Fruit fly (Drosophila melanogaster) whole organism, embryonic: ENCODE measurements around the gene CG13373.

ENCODE experiments used
- Bgb ChIP-seq: fragments of 200-800 bp; sonication (Bioruptor generic); IDR thresholded peaks from 2 replicates; pipeline ENCODE4 v1.3.6; 2022; ENCODE audit warnings: missing biosample characterization, missing genetic modification characterization; ENCODE audit not compliant: partially characterized antibody
- BtbVII ChIP-seq: fragments of 200-800 bp; sonication (Bioruptor generic); optimal IDR thresholded peaks from 3 replicates; lab custom pipeline; 2017; ENCODE audit warnings: missing biosample characterization, mild to moderate bottlenecking, missing genetic modification characterization
- CG10321 ChIP-seq: fragments of 200-800 bp; sonication (Bioruptor generic); IDR thresholded peaks from 2 replicates; pipeline ENCODE4 v1.3.6; 2022; ENCODE audit warnings: missing biosample characterization, missing genetic modification characterization
- CG12744 ChIP-seq: fragments of 200-800 bp; sonication (Bioruptor generic); optimal IDR thresholded peaks from 2 replicates; lab custom pipeline; 2016; ENCODE audit warnings: missing biosample characterization, missing genetic modification characterization
- CG13296 ChIP-seq: fragments of 200-800 bp; sonication (Bioruptor generic); optimal IDR thresholded peaks from 3 replicates; lab custom pipeline; 2018; ENCODE audit warnings: missing biosample characterization, mild to moderate bottlenecking, missing genetic modification characterization
- CG14014 ChIP-seq: fragments of 200-800 bp; sonication (Bioruptor generic); IDR thresholded peaks from 2 replicates; pipeline ENCODE4 v1.3.6; 2022; ENCODE audit warnings: missing biosample characterization, missing genetic modification characterization
- CG15011 ChIP-seq: fragments of 200-800 bp; sonication (Bioruptor generic); optimal IDR thresholded peaks from 3 replicates; lab custom pipeline; 2018; ENCODE audit warnings: missing biosample characterization, mild to moderate bottlenecking, missing genetic modification characterization
- CG16863 ChIP-seq: fragments of 200-800 bp; sonication (Bioruptor generic); optimal IDR thresholded peaks from 3 replicates; lab custom pipeline; 2016; ENCODE audit warnings: missing biosample characterization, missing genetic modification characterization
- CG17359 ChIP-seq: fragments of 200-800 bp; sonication (Bioruptor generic); optimal IDR thresholded peaks from 3 replicates; lab custom pipeline; 2018; ENCODE audit warnings: missing biosample characterization, mild to moderate bottlenecking, missing genetic modification characterization, moderate library complexity
- CG2120 ChIP-seq: fragments of 200-800 bp; sonication (Bioruptor generic); optimal IDR thresholded peaks from 3 replicates; lab custom pipeline; 2016; ENCODE audit warnings: missing biosample characterization, missing genetic modification characterization
- CG2129 ChIP-seq: fragments of 200-800 bp; sonication (Bioruptor generic); IDR thresholded peaks from 2 replicates; pipeline ENCODE4 v1.3.6; 2022; ENCODE audit warnings: missing biosample characterization, missing genetic modification characterization; ENCODE audit not compliant: partially characterized antibody
- CG3065 ChIP-seq: fragments of 200-800 bp; sonication (Bioruptor generic); optimal IDR thresholded peaks from 2 replicates; lab custom pipeline; 2016; ENCODE audit warnings: missing biosample characterization, missing genetic modification characterization
- CG4360 ChIP-seq: fragments of 200-800 bp; sonication (Bioruptor generic); IDR thresholded peaks from 2 replicates; pipeline ENCODE4 v1.3.6; 2022; ENCODE audit warnings: missing biosample characterization, missing genetic modification characterization
- CG43689 ChIP-seq: fragments of 200-800 bp; sonication (Bioruptor generic); IDR thresholded peaks from 2 replicates; pipeline ENCODE4 v1.3.6; 2022; ENCODE audit warnings: missing biosample characterization, missing genetic modification characterization
- CG6272 ChIP-seq: fragments of 200-800 bp; sonication (Bioruptor generic); IDR thresholded peaks from 2 replicates; pipeline ENCODE4 v1.3.6; 2022; ENCODE audit warnings: missing biosample characterization, missing genetic modification characterization
- CG6765 ChIP-seq: fragments of 200-800 bp; sonication (Bioruptor generic); optimal IDR thresholded peaks from 3 replicates; lab custom pipeline; 2017; ENCODE audit warnings: missing biosample characterization, mild to moderate bottlenecking, missing genetic modification characterization
- CG9932 ChIP-seq: fragments of 200-800 bp; sonication (Bioruptor generic); IDR thresholded peaks from 2 replicates; pipeline ENCODE4 v1.3.6; 2022; ENCODE audit warnings: missing biosample characterization, missing genetic modification characterization
- CrebB ChIP-seq: fragments of 200-800 bp; sonication (Bioruptor generic); optimal IDR thresholded peaks from 3 replicates; lab custom pipeline; 2018; ENCODE audit warnings: missing biosample characterization, mild to moderate bottlenecking, missing genetic modification characterization
- E2f1 ChIP-seq: fragments of 200-800 bp; sonication (Bioruptor generic); IDR thresholded peaks from 2 replicates; pipeline ENCODE4 v1.3.6; 2022; ENCODE audit warnings: missing biosample characterization, missing genetic modification characterization
- Fer2 ChIP-seq: fragments of 200-800 bp; sonication (Bioruptor generic); optimal IDR thresholded peaks from 2 replicates; lab custom pipeline; 2018; ENCODE audit warnings: missing biosample characterization, mild to moderate bottlenecking, missing genetic modification characterization, moderate library complexity
- Gug ChIP-seq: fragments of 200-800 bp; sonication (Bioruptor generic); IDR thresholded peaks from 4 replicates; pipeline ENCODE4 v1.3.6; 2022; ENCODE audit warnings: missing biosample characterization, missing genetic modification characterization
- HmgD ChIP-seq: fragments of 200-800 bp; sonication (Bioruptor generic); optimal IDR thresholded peaks from 3 replicates; lab custom pipeline; 2016; ENCODE audit warnings: missing biosample characterization, missing genetic modification characterization
- Hr78 ChIP-seq, 2 experiments: fragments of 200-800 bp in 1 of 2; fragments of >200 bp in 1 of 2; sonication (Bioruptor generic) in 1 of 2; optimal IDR thresholded peaks; 2 replicates each; lab custom pipeline; 2017 to 2019; ENCODE audit warnings: missing biosample characterization in 2 of 2, missing genetic modification characterization in 2 of 2, mild to moderate bottlenecking in 1 of 2, moderate library complexity in 1 of 2
- Kr ChIP-seq: fragments of 200-800 bp; sonication (Bioruptor generic); optimal IDR thresholded peaks from 2 replicates; lab custom pipeline; 2017; ENCODE audit warnings: missing biosample characterization, mild to moderate bottlenecking, missing genetic modification characterization
- MBD-R2 ChIP-seq: fragments of 200-800 bp; sonication (Bioruptor generic); IDR thresholded peaks from 2 replicates; pipeline ENCODE4 v1.3.6; 2022; ENCODE audit warnings: missing biosample characterization, missing genetic modification characterization
- MTF-1 ChIP-seq: fragments of 200-800 bp; sonication (Bioruptor generic); optimal IDR thresholded peaks from 2 replicates; lab custom pipeline; 2018; ENCODE audit warnings: missing biosample characterization, mild to moderate bottlenecking, missing genetic modification characterization, borderline replicate concordance
- Myb ChIP-seq: fragments of 200-800 bp; sonication (Bioruptor generic); optimal IDR thresholded peaks from 2 replicates; lab custom pipeline; 2016; ENCODE audit warnings: missing biosample characterization, missing genetic modification characterization
- PHDP ChIP-seq: fragments of 200-800 bp; sonication (Bioruptor generic); optimal IDR thresholded peaks from 3 replicates; lab custom pipeline; 2018; ENCODE audit warnings: missing biosample characterization, mild to moderate bottlenecking, missing genetic modification characterization, moderate library complexity
- Scr ChIP-seq: fragments of 200-800 bp; sonication (Bioruptor generic); IDR thresholded peaks from 2 replicates; pipeline ENCODE4 v1.3.6; 2022; ENCODE audit warnings: missing biosample characterization, missing genetic modification characterization; ENCODE audit not compliant: partially characterized antibody
- ap ChIP-seq: fragments of 200-800 bp; sonication (Bioruptor generic); IDR thresholded peaks from 2 replicates; pipeline ENCODE4 v1.3.6; 2022; ENCODE audit warnings: missing biosample characterization, missing genetic modification characterization
- bab2 ChIP-seq: fragments of 200-800 bp; sonication (Bioruptor generic); optimal IDR thresholded peaks from 2 replicates; lab custom pipeline; 2016; ENCODE audit warnings: missing biosample characterization, missing genetic modification characterization
- corto ChIP-seq: fragments of 200-800 bp; sonication (Bioruptor generic); optimal IDR thresholded peaks from 2 replicates; lab custom pipeline; 2016; ENCODE audit warnings: missing biosample characterization, mild to moderate bottlenecking, missing genetic modification characterization, moderate library complexity
- danr ChIP-seq: fragments of 200-800 bp; sonication (Bioruptor generic); IDR thresholded peaks from 2 replicates; pipeline ENCODE4 v1.3.6; 2022; ENCODE audit warnings: missing biosample characterization, missing genetic modification characterization
- dimm ChIP-seq: fragments of 200-800 bp; sonication (Bioruptor generic); IDR thresholded peaks from 2 replicates; pipeline ENCODE4 v1.3.6; 2022; ENCODE audit warnings: missing biosample characterization, missing genetic modification characterization
- dmrt11E ChIP-seq: fragments of 200-800 bp; sonication (Bioruptor generic); optimal IDR thresholded peaks from 3 replicates; lab custom pipeline; 2018; ENCODE audit warnings: missing biosample characterization, mild to moderate bottlenecking, missing genetic modification characterization, moderate library complexity
- dysf ChIP-seq: fragments of 200-800 bp; sonication (Bioruptor generic); IDR thresholded peaks from 3 replicates; pipeline ENCODE4 v1.3.6; 2022; ENCODE audit warnings: missing biosample characterization, missing genetic modification characterization
- fd102C ChIP-seq: fragments of 200-800 bp; sonication (Bioruptor generic); optimal IDR thresholded peaks from 2 replicates; lab custom pipeline; 2018; ENCODE audit warnings: missing biosample characterization, mild to moderate bottlenecking, missing genetic modification characterization, moderate library complexity
- knrl ChIP-seq: fragments of 200-800 bp; sonication (Bioruptor generic); IDR thresholded peaks from 3 replicates; pipeline ENCODE4 v1.3.6; 2022; ENCODE audit warnings: missing biosample characterization, missing genetic modification characterization; ENCODE audit not compliant: partially characterized antibody
- nerfin-2 ChIP-seq: fragments of 200-800 bp; sonication (Bioruptor generic); IDR thresholded peaks from 2 replicates; pipeline ENCODE4 v1.3.6; 2022; ENCODE audit warnings: missing biosample characterization, missing genetic modification characterization; ENCODE audit not compliant: partially characterized antibody
- oc ChIP-seq: fragments of 200-800 bp; sonication (Bioruptor generic); optimal IDR thresholded peaks from 2 replicates; lab custom pipeline; 2018; ENCODE audit warnings: missing biosample characterization, mild to moderate bottlenecking, missing genetic modification characterization, moderate library complexity
- otp ChIP-seq: fragments of 200-800 bp; sonication (Bioruptor generic); IDR thresholded peaks from 3 replicates; pipeline ENCODE4, ENCODE4 v1.3.6; 2022; ENCODE audit warnings: missing biosample characterization, missing genetic modification characterization
- pb ChIP-seq: fragments of 200-800 bp; sonication (Bioruptor generic); optimal IDR thresholded peaks from 3 replicates; lab custom pipeline; 2016; ENCODE audit warnings: missing biosample characterization, missing genetic modification characterization
- shn ChIP-seq: fragments of 200-800 bp; sonication (Bioruptor generic); optimal IDR thresholded peaks from 3 replicates; lab custom pipeline; 2016; ENCODE audit warnings: missing biosample characterization, missing genetic modification characterization
- sisA ChIP-seq: fragments of 200-800 bp; sonication (Bioruptor generic); IDR thresholded peaks from 2 replicates; pipeline ENCODE4 v1.3.6; 2022; ENCODE audit warnings: missing biosample characterization, missing genetic modification characterization
- stwl ChIP-seq: fragments of 200-800 bp; sonication (Bioruptor generic); optimal IDR thresholded peaks from 3 replicates; lab custom pipeline; 2018; ENCODE audit warnings: missing biosample characterization, mild to moderate bottlenecking, missing genetic modification characterization, moderate library complexity
- toy ChIP-seq: fragments of 200-800 bp; sonication (Bioruptor generic); IDR thresholded peaks from 2 replicates; pipeline ENCODE4 v1.3.6; 2022; ENCODE audit warnings: missing biosample characterization, missing genetic modification characterization
- unpg ChIP-seq: fragments of 200-800 bp; sonication (Bioruptor generic); optimal IDR thresholded peaks from 3 replicates; lab custom pipeline; 2018; ENCODE audit warnings: missing biosample characterization, mild to moderate bottlenecking, missing genetic modification characterization, moderate library complexity
- yki ChIP-seq: fragments of >200 bp; optimal IDR thresholded peaks from 3 replicates; lab custom pipeline; 2018
- zen2 ChIP-seq: fragments of 200-800 bp; sonication (Bioruptor generic); IDR thresholded peaks from 3 replicates; pipeline ENCODE4 v1.3.6; 2022; ENCODE audit warnings: missing biosample characterization, missing genetic modification characterization; ENCODE audit not compliant: partially characterized antibody

Gene CG13373

dm6 chrX:476230-477143, at the start of gene CG13373, which contains the start of gene ebo (continued):
- no peak for TF ChIP-seq pb (GFP tag; lab: Kevin White, UChicago)
- 0 out of 2 replicates have a peak, but pooled peaks have one; percentile 25 for TF ChIP-seq E2f1 (GFP tag; lab: Robert Waterston, UW)
- TF ChIP-seq danr (GFP tag; lab: Robert Waterston, UW): no peak
- TF ChIP-seq BtbVII (GFP tag; lab: Kevin White, UChicago): no peak
- no peak for TF ChIP-seq oc (tag; lab: Kevin White, UChicago)
- no peak for TF ChIP-seq dimm
- no peak for TF ChIP-seq CG4360 (GFP tag; lab: Robert Waterston, UW)
- no peak for TF ChIP-seq shn (GFP tag; lab: Kevin White, UChicago)
- TF ChIP-seq CG17359: peak; percentile 44
- TF ChIP-seq Fer2: no peak
- no peak for TF ChIP-seq Hr78 (GFP tag; optimal IDR thresholded peaks at IDR 0.05; lab: Kevin White, UChicago)
- no peak for TF ChIP-seq toy (GFP tag; lab: Robert Waterston, UW)
- no peak for TF ChIP-seq otp
- TF ChIP-seq stwl (tag; lab: Kevin White, UChicago): peak; percentile 1
- TF ChIP-seq CG15011 (GFP tag; lab: Kevin White, UChicago): no peak
- TF ChIP-seq ap: no peak
- peak; percentile 43 for TF ChIP-seq CG2120 (GFP tag; lab: Kevin White, UChicago)
- TF ChIP-seq MBD-R2 (GFP tag; lab: Robert Waterston, UW): peak; percentile 30; the same call in 1 of the 2 replicates
- TF ChIP-seq unpg (GFP tag; lab: Kevin White, UChicago): peak; percentile 56
- no peak for TF ChIP-seq yki
- no peak for TF ChIP-seq Kr (GFP tag; lab: Kevin White, UChicago)
- TF ChIP-seq CG12744 (GFP tag; lab: Kevin White, UChicago): no peak
- TF ChIP-seq bab2: no peak
- peak; percentile 49 for TF ChIP-seq Bgb (GFP tag; lab: Robert Waterston, UW)
- TF ChIP-seq CG6272 (GFP tag; lab: Robert Waterston, UW): no peak
- TF ChIP-seq MTF-1: no peak
- TF ChIP-seq CG13296 (GFP tag; lab: Kevin White, UChicago): peak; percentile 17
- TF ChIP-seq sisA: no peak
- TF ChIP-seq CG9932 (GFP tag; lab: Robert Waterston, UW): peak; percentile 72
- no peak for TF ChIP-seq fd102C (GFP tag; lab: Kevin White, UChicago)
- no peak for TF ChIP-seq Gug (GFP tag; lab: Robert Waterston, UW)
- TF ChIP-seq nerfin-2 (GFP tag; lab: Robert Waterston, UW): no peak
- no peak for TF ChIP-seq CG14014 (GFP tag; lab: Robert Waterston, UW)
- no peak; the same call in 2 of the 3 replicates for TF ChIP-seq zen2 (GFP tag; lab: Robert Waterston, UW)
- no peak for TF ChIP-seq CG10321 (GFP tag; lab: Robert Waterston, UW)
- TF ChIP-seq CG3065 (GFP tag; lab: Kevin White, UChicago): no peak
- peak; percentile 60; the same call in 2 of the 3 replicates for TF ChIP-seq knrl (GFP tag; lab: Robert Waterston, UW)
- no peak for TF ChIP-seq HmgD (GFP tag; lab: Kevin White, UChicago)
- peak; percentile 11 for TF ChIP-seq Myb (GFP tag; lab: Kevin White, UChicago)
- TF ChIP-seq CrebB (tag; lab: Kevin White, UChicago): no peak
- TF ChIP-seq CG16863 (GFP tag; lab: Kevin White, UChicago): no peak
- peak; percentile 47 for TF ChIP-seq PHDP (tag; lab: Kevin White, UChicago)
- TF ChIP-seq corto: no peak
- TF ChIP-seq CG43689 (GFP tag; lab: Robert Waterston, UW): no peak
- TF ChIP-seq dmrt11E: peak; percentile 24
- TF ChIP-seq dysf (GFP tag; lab: Robert Waterston, UW): peak; percentile 19; the same call in 1 of the 3 replicates
- no peak for TF ChIP-seq CG6765 (GFP tag; lab: Kevin White, UChicago)
- peak; percentile 67 for TF ChIP-seq Scr
- TF ChIP-seq CG2129 (GFP tag; lab: Robert Waterston, UW): 0 out of 2 replicates have a peak, but pooled peaks have one; percentile 18
